Fruit fly (Drosophila melanogaster): ENCODE data around the gene CG42688.

The CG42688 gene

DNA sequence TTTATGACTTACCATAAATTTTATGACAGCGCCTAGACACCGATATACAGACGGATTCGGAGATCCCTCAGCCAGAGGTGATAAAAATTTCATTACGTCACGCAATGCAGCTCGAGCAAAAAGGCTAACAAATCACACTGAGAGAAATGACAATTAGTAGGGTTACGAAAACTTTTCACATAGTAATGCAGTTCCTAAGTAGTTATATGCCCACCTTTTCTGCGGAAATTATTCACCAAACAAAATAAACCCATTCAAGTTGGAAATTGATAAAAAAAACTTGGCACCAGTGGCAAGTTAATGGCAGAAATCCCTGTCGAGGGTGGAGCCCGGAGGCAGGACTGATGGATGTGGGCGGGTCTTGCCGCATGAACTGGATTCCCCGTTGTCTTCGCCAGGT lies 17.6 kb upstream of the CG42688 start:
- TF ChIP-seq CG1620 (GFP tag; optimal IDR thresholded peaks at IDR 0.05), result no peak
- TF ChIP-seq CG11617 (GFP tag; optimal IDR thresholded peaks at IDR 0.05), result no peak
- no peak for TF ChIP-seq cic (GFP tag; optimal IDR thresholded peaks at IDR 0.05)
- TF ChIP-seq bab1 (GFP tag; optimal IDR thresholded peaks at IDR 0.05), result no peak
- TF ChIP-seq Mnt (GFP tag; optimal IDR thresholded peaks at IDR 0.05), result no peak
- TF ChIP-seq CG12768 (GFP tag; optimal IDR thresholded peaks at IDR 0.05), result no peak
- no peak for TF ChIP-seq kay (GFP tag; ENCODE audit: borderline replicate concordance)
- no peak for TF ChIP-seq cnc (optimal IDR thresholded peaks at IDR 0.05)
- no peak for TF ChIP-seq CG14711 (tag; optimal IDR thresholded peaks at IDR 0.05)

DNA sequence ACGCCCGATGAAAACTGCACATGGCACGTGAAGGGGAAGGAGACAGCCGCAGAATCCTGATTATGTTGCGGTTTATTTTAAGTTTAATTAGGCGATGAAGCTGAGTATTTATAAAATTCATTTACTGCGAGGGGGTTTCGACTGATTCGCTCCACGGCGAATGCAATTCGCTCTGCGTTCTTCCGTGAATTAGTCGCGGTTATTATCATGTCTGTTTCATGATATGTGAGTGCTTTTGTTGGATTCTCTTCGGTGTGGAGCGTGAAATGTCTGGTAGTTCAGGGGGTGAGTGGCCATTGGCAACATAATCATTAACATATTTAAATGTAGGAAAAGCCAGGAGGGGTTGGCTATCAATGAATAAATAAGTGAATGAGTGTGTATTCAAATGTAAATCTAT lies 15.8 kb upstream of the CG42688 start:
- no peak for TF ChIP-seq Clk (GFP tag; optimal IDR thresholded peaks at IDR 0.05)

DNA sequence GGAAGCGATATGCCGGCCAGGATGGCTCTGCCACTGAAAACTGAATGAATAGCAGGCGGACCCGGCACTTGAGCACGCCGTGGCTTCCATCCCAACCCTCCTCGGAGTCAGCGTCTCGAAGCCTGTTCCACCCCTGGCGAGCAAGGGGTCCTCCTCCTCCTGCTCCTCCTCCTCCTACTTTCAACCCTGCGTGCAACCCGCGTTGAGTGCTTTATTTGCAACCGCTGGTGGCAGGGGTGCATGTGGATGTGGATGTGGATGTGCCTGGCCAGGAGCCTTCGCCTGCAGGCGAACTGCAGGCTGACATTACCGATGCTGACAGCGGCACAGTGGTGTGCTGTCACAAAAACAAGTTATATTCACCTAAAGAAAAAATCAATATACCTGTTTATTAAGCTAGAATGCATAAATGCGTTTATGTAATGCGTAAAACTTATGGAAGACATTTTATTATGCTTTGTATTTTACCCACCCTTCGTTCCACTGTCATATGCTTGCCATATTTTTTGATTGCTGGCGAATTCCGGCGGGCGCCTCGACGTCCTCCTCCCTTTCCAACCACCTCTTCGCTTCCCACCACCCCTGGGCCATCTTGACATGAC lies 13.9 kb upstream of the CG42688 start:
- TF ChIP-seq CG12768 (GFP tag; optimal IDR thresholded peaks at IDR 0.05) (no peak), CG14711 (tag; optimal IDR thresholded peaks at IDR 0.05) (no peak), cic (GFP tag; optimal IDR thresholded peaks at IDR 0.05) (no peak), pad (GFP tag; optimal IDR thresholded peaks at IDR 0.05) (no peak), Hr96 (GFP tag; optimal IDR thresholded peaks at IDR 0.05) (no peak), bab1 (GFP tag; optimal IDR thresholded peaks at IDR 0.05) (no peak), Crg-1 (GFP tag; optimal IDR thresholded peaks at IDR 0.05) (no peak), CG1620 (GFP tag; optimal IDR thresholded peaks at IDR 0.05) (no peak), CG33017 (tag; optimal IDR thresholded peaks at IDR 0.05) (no peak), Clk (GFP tag; optimal IDR thresholded peaks at IDR 0.05) (no peak), CG7045 (GFP tag; optimal IDR thresholded peaks at IDR 0.05) (no peak), cnc (optimal IDR thresholded peaks at IDR 0.05) (no peak), CG11617 (GFP tag; optimal IDR thresholded peaks at IDR 0.05) (no peak), CG5204 (GFP tag; optimal IDR thresholded peaks at IDR 0.05) (no peak), CG7101 (tag; optimal IDR thresholded peaks at IDR 0.05) (no peak)

- TF ChIP-seq tj (GFP tag; optimal IDR thresholded peaks at IDR 0.05), result no peak
- TF ChIP-seq kay (GFP tag; ENCODE audit: borderline replicate concordance), result no peak
These were observed 11.1 kb upstream of the CG42688 start for dm6 chr2L:19193703-19194102.

DNA sequence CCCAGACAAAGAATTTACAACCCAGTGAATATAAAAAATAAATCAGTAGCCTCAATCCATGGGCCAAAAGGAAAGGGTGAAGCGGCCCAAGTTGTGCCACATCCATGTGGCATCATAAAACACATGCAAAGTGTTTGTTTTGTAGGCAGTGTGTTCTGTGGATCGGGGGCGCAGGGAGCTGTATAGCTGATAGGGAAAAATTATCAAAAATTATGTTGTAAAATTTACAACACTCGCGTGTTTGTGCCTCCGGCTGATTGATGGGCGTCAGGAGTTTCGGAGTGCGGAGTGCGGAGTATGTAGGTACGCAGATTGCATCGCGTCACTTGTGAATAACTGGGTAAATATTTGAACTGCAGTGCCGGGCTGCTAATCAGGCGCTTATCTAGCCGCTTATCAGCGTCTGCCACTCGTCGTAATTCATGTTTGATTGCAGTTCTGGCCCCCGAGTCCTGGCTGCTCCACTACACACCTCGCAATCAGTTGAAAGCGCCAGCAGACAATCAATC lies 9.2 kb upstream of the CG42688 start:
- TF ChIP-seq tj (GFP tag; optimal IDR thresholded peaks at IDR 0.05) (no peak), CG7101 (tag; optimal IDR thresholded peaks at IDR 0.05) (no peak), bab1 (GFP tag; optimal IDR thresholded peaks at IDR 0.05) (no peak), CG7045 (GFP tag; optimal IDR thresholded peaks at IDR 0.05) (peak; percentile 11), CG1620 (GFP tag; optimal IDR thresholded peaks at IDR 0.05) (no peak), CG33017 (tag; optimal IDR thresholded peaks at IDR 0.05) (peak; percentile 33), CG11617 (GFP tag; optimal IDR thresholded peaks at IDR 0.05) (peak; percentile 24), kay (GFP tag; ENCODE audit: borderline replicate concordance) (peak; percentile 86), Mnt (GFP tag; optimal IDR thresholded peaks at IDR 0.05) (no peak), CG12768 (GFP tag; optimal IDR thresholded peaks at IDR 0.05) (peak; percentile 8), CG14711 (tag; optimal IDR thresholded peaks at IDR 0.05) (no peak)

dm6 chr2L:19190195-19190594 lies 7.6 kb upstream of the CG42688 start, which contains the start of gene drl:
Gene drl (plus strand): TSS chr2L:19190342.
- TF ChIP-seq CG1620 (GFP tag; optimal IDR thresholded peaks at IDR 0.05) (peak; percentile 14), Hr96 (GFP tag; optimal IDR thresholded peaks at IDR 0.05) (peak; percentile 18), CG7101 (tag; optimal IDR thresholded peaks at IDR 0.05) (peak; percentile 13), cic (GFP tag; optimal IDR thresholded peaks at IDR 0.05) (peak; percentile 27), Crg-1 (GFP tag; optimal IDR thresholded peaks at IDR 0.05) (no peak), CG7045 (GFP tag; optimal IDR thresholded peaks at IDR 0.05) (peak; percentile 22), tj (GFP tag; optimal IDR thresholded peaks at IDR 0.05) (peak; percentile 74), CG33017 (tag; optimal IDR thresholded peaks at IDR 0.05) (peak; percentile 33), toe (GFP tag; optimal IDR thresholded peaks at IDR 0.05) (no peak), ovo (GFP tag; optimal IDR thresholded peaks at IDR 0.05) (no peak), CG5204 (GFP tag; optimal IDR thresholded peaks at IDR 0.05) (no peak), kay (GFP tag; ENCODE audit: borderline replicate concordance) (no peak), CG12768 (GFP tag; optimal IDR thresholded peaks at IDR 0.05) (peak; percentile 35), cnc (optimal IDR thresholded peaks at IDR 0.05) (no peak), CG11617 (GFP tag; optimal IDR thresholded peaks at IDR 0.05) (peak; percentile 36), CG14711 (tag; optimal IDR thresholded peaks at IDR 0.05) (peak; percentile 19), Clk (GFP tag; optimal IDR thresholded peaks at IDR 0.05) (no peak), Mnt (GFP tag; optimal IDR thresholded peaks at IDR 0.05) (peak; percentile 4), pad (GFP tag; optimal IDR thresholded peaks at IDR 0.05) (peak; percentile 3), bab1 (GFP tag; optimal IDR thresholded peaks at IDR 0.05) (peak; percentile 8)

DNA sequence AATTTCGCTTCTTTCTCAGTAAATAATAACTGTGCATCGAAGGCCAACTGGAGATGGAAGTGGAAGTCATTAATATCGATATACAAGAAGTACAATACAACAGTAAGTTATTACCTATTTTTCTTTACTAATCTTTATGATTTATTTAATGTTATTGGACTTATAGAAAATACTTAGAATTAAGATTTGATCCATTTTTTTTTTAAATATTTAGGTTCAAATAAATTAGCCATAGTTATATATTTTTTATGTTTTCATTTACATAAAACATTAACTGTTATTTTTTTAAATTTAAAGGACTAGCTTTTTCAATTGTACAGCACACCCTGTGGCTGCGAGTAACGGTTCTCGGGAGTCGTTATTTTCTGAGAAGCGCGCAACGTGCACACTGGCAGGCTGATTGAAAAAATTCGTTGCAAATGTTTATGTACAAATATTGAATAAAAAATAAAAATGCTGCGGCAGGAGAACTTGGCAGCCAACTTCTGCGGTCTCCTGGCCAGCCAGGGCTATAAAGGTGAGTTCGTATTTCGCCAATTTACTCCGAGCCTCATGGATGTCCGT lies 3.1 kb upstream of the CG42688 start, which contains the start of the genes gammaTub37C and pigeon:
Gene gammaTub37C, minus strand, starts transcription at position 51 of the 564 bp plus-strand sequence.
Gene pigeon, plus strand, starts transcription at position 368 of the 564 bp plus-strand sequence.
- no peak for TF ChIP-seq CG12768 (GFP tag; optimal IDR thresholded peaks at IDR 0.05)
- peak; percentile 25 for TF ChIP-seq bab1 (GFP tag; optimal IDR thresholded peaks at IDR 0.05)
- TF ChIP-seq ovo (GFP tag; optimal IDR thresholded peaks at IDR 0.05), result peak; percentile 69
